Worm (Caenorhabditis elegans) whole organism, late embryonic: ENCODE measurements around the gene acs-14.

ENCODE experiments used
- F13H6.1 ChIP-seq: sonication (generic microtip); optimal IDR thresholded peaks from 2 replicates; lab custom pipeline; 2016; ENCODE audit warnings: missing genetic modification characterization, missing compliant biosample characterization
- ama-1 ChIP-seq: fragments of 150-350 bp; optimal IDR thresholded peaks from 2 replicates; lab custom pipeline; 2014
- ceh-48 ChIP-seq: sonication (generic microtip); optimal IDR thresholded peaks from 2 replicates; lab custom pipeline; 2016; ENCODE audit warnings: missing genetic modification characterization, inconsistent platforms, missing compliant biosample characterization
- dve-1 ChIP-seq: sonication (generic microtip); optimal IDR thresholded peaks from 2 replicates; lab custom pipeline; 2017; ENCODE audit warnings: antibody characterized with exemption, mild to moderate bottlenecking, missing genetic modification characterization, missing compliant biosample characterization
- fkh-6 ChIP-seq: sonication (generic microtip); optimal IDR thresholded peaks from 2 replicates; lab custom pipeline; 2016; ENCODE audit warnings: missing genetic modification characterization, missing compliant biosample characterization
- hlh-8 ChIP-seq: sonication (generic microtip); optimal IDR thresholded peaks from 2 replicates; lab custom pipeline; 2016; ENCODE audit warnings: missing genotype, missing genetic modification characterization, missing compliant biosample characterization
- lim-6 ChIP-seq: sonication (generic microtip); optimal IDR thresholded peaks from 2 replicates; lab custom pipeline; 2016; ENCODE audit warnings: missing genetic modification characterization, missing compliant biosample characterization
- pag-3 ChIP-seq: sonication (generic microtip); optimal IDR thresholded peaks from 2 replicates; lab custom pipeline; 2016; ENCODE audit warnings: missing compliant biosample characterization, missing genetic modification characterization, borderline replicate concordance
- pha-2 ChIP-seq: sonication (generic microtip); optimal IDR thresholded peaks from 2 replicates; lab custom pipeline; 2017; ENCODE audit warnings: mild to moderate bottlenecking, missing genetic modification characterization, missing compliant biosample characterization
- ref-2 ChIP-seq: sonication (generic microtip); optimal IDR thresholded peaks from 2 replicates; lab custom pipeline; 2016; ENCODE audit warnings: missing genetic modification characterization, missing compliant biosample characterization
- syd-9 ChIP-seq: sonication (generic microtip); optimal IDR thresholded peaks from 2 replicates; lab custom pipeline; 2016; ENCODE audit warnings: mild to moderate bottlenecking, missing genetic modification characterization, moderate library complexity, missing compliant biosample characterization
- tbx-2 ChIP-seq: sonication (generic microtip); optimal IDR thresholded peaks from 2 replicates; lab custom pipeline; 2016; ENCODE audit warnings: missing genetic modification characterization, missing compliant biosample characterization
- unc-3 ChIP-seq, 2 experiments: fragments of 200-800 bp in 1 of 2; sonication (Bioruptor generic) in 1 of 2; sonication (generic microtip) in 1 of 2; conservative IDR thresholded peaks in 1 of 2; optimal IDR thresholded peaks in 1 of 2; 2 replicates each; pipeline versions ENCODE4 v1.3.6 to Lab custom; 2016 to 2022; ENCODE audit warnings: missing compliant biosample characterization in 2 of 2, missing genetic modification characterization in 2 of 2, missing genetic modification reagents in 1 of 2

ce11 chrV:9513590-9513989, 5.7 kb downstream of the acs-14 start, which contains the start of gene eif-2Bdelta:
- TF ChIP-seq ama-1 (lab: Kevin White, UChicago): no peak
- TF ChIP-seq tbx-2 (tag; lab: Kevin White, UChicago): no peak
- no peak for TF ChIP-seq unc-3 (GFP tag; conservative IDR thresholded peaks at IDR 0.05; lab: Robert Waterston, UW)
- no peak for TF ChIP-seq unc-3 (tag; optimal IDR thresholded peaks at IDR 0.05; lab: Kevin White, UChicago)
- no peak for TF ChIP-seq syd-9
- no peak for TF ChIP-seq hlh-8
- no peak for TF ChIP-seq ref-2 (tag; lab: Kevin White, UChicago)
- no peak for TF ChIP-seq lim-6
- no peak for TF ChIP-seq dve-1
- no peak for TF ChIP-seq pha-2 (tag; lab: Kevin White, UChicago)
- no peak for TF ChIP-seq fkh-6 (tag; lab: Kevin White, UChicago)
- TF ChIP-seq ceh-48 (tag; lab: Kevin White, UChicago): no peak
- TF ChIP-seq F13H6.1 (tag; lab: Kevin White, UChicago): no peak
- TF ChIP-seq pag-3 (tag; lab: Kevin White, UChicago): no peak
